Worm (Caenorhabditis elegans): ENCODE measurements around the gene T12D8.10.

ce11 chrIII:13635730-13636360 lies 6.3 kb downstream of the T12D8.10 start:
- TF ChIP-seq R02D3.7 (tag; optimal IDR thresholded peaks at IDR 0.05) = no peak
- no peak for TF ChIP-seq Y55F3AM.14 (GFP tag; optimal IDR thresholded peaks at IDR 0.05)
- TF ChIP-seq lin-11 (tag; optimal IDR thresholded peaks at IDR 0.05) = no peak
- TF ChIP-seq ztf-11 (tag; optimal IDR thresholded peaks at IDR 0.05) = no peak
- TF ChIP-seq lin-13 (GFP tag; optimal IDR thresholded peaks at IDR 0.05) = no peak
- no peak for TF ChIP-seq blmp-1 (tag; optimal IDR thresholded peaks at IDR 0.05; ENCODE audit: insufficient read depth)
- no peak for TF ChIP-seq unc-55 (GFP tag; optimal IDR thresholded peaks at IDR 0.05)
- TF ChIP-seq elt-1 (tag; optimal IDR thresholded peaks at IDR 0.05) = no peak
